Worm (Caenorhabditis elegans) whole organism, L4 larva: Measurements from ENCODE around the gene B0507.9.

Source experiments
- ces-1 ChIP-seq: fragments of 150-350 bp; sonication (generic microtip); optimal IDR thresholded peaks from 4 replicates; lab custom pipeline; 2014; ENCODE audit warnings: missing biosample characterization, missing genetic modification reagents, missing genetic modification characterization
- fos-1 ChIP-seq: fragments of 150-350 bp; optimal IDR thresholded peaks from 2 replicates; lab custom pipeline; 2014; ENCODE audit warnings: missing biosample characterization, missing genetic modification characterization
- nhr-237 ChIP-seq: sonication (generic microtip); optimal IDR thresholded peaks from 2 replicates; lab custom pipeline; 2017; ENCODE audit warnings: missing biosample characterization, missing genetic modification characterization

ce11 chrV:8730991-8731390, 34.8 kb downstream of the B0507.9 start:
- TF ChIP-seq ces-1 (GFP tag; lab: Kevin White, UChicago) (no peak), nhr-237 (tag; lab: Kevin White, UChicago) (no peak), fos-1 (tag; lab: Kevin White, UChicago) (no peak)
